Worm (Caenorhabditis elegans): Measurements from ENCODE around the gene C54F6.12.

DNA sequence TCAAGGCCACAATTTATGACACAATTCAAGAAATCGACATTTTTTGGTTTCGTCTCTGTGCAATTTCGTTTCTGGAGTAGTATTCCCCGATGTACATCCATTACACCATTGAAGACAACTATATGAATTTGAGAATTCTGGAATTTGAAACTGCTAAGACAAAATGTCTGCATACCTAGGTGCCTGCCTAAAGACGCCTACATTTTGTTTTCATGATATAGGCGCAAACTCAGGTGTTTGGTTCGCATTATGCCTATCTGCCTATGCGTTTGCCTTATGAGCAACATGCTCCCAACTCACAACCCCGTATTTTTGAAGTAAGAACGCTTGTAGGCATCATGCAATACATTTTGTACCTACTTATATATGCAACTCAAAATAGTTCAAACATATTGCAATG, 33.0 kb upstream of the C54F6.12 start, which contains the start of gene F19F10.14:
- TF ChIP-seq ceh-100 (GFP tag; IDR thresholded peaks at IDR 0.05) (no peak), ztf-3 (GFP tag; optimal IDR thresholded peaks at IDR 0.05) (no peak)
